Fruit fly (Drosophila melanogaster) whole organism, pupa: Measurements from ENCODE around the gene Gr22e.

Source experiments
- CG12605 ChIP-seq: fragments of 200-800 bp; sonication (Bioruptor generic); IDR thresholded peaks from 2 replicates; pipeline ENCODE4 v1.3.6; 2022; ENCODE audit warnings: missing biosample characterization, missing genetic modification characterization
- CG17806 ChIP-seq: fragments of 200-800 bp; sonication (Bioruptor generic); optimal IDR thresholded peaks from 2 replicates; lab custom pipeline; 2018; ENCODE audit warnings: missing biosample characterization, mild to moderate bottlenecking, missing genetic modification characterization, moderate library complexity
- CG32121 ChIP-seq: fragments of 200-800 bp; sonication (Bioruptor generic); IDR thresholded peaks from 2 replicates; pipeline ENCODE4 v1.3.6; 2022; ENCODE audit warnings: missing biosample characterization, missing genetic modification characterization
- CG8301 ChIP-seq: fragments of 200-800 bp; sonication (Bioruptor generic); optimal IDR thresholded peaks from 2 replicates; lab custom pipeline; 2018; ENCODE audit warnings: missing biosample characterization, mild to moderate bottlenecking, missing genetic modification characterization
- CG9948 ChIP-seq: fragments of 200-800 bp; sonication (Bioruptor generic); optimal IDR thresholded peaks from 2 replicates; lab custom pipeline; 2018; ENCODE audit warnings: missing biosample characterization, mild to moderate bottlenecking, missing genetic modification characterization, moderate library complexity
- D1 ChIP-seq: fragments of 200-800 bp; sonication (Bioruptor generic); optimal IDR thresholded peaks from 2 replicates; lab custom pipeline; 2018; ENCODE audit warnings: missing biosample characterization, mild to moderate bottlenecking, missing genetic modification characterization, moderate library complexity
- EcR ChIP-seq: fragments of 200-800 bp; sonication (Bioruptor generic); optimal IDR thresholded peaks from 3 replicates; lab custom pipeline; 2019; ENCODE audit warnings: missing biosample characterization, missing genetic modification characterization, mild to moderate bottlenecking, moderate library complexity, missing genetic modification reagents
- Ets98B ChIP-seq: fragments of 200-800 bp; sonication (Bioruptor generic); IDR thresholded peaks from 2 replicates; pipeline ENCODE4 v1.3.6; 2022; ENCODE audit warnings: missing biosample characterization, missing genetic modification characterization

DNA sequence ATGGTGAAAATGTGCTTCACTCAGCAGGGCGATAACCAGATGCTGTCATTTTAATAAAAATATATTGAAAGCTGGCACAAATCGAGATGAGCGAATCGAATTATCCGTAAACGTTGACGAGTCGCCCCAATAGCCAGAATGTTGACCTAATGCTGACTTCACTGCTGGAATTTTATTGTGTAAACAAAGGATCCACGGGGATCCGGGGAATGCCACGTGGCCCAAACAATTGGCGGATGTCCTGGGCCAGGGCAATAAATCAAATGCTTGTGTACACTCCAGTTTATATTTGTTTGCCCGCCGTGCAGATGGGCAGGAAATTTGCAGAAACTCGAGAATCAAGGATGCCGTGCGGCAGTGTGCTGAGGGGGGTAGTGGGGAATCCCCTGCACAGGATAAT is 4.1 kb downstream of the Gr22e start:
- no peak for TF ChIP-seq CG17806 (tag; lab: Kevin White, UChicago)
- TF ChIP-seq CG12605 = no peak
- TF ChIP-seq EcR (GFP tag; lab: Kevin White, UChicago) = no peak
- no peak for TF ChIP-seq CG32121 (GFP tag; lab: Robert Waterston, UW)
- no peak for TF ChIP-seq D1
- TF ChIP-seq Ets98B (GFP tag; lab: Robert Waterston, UW) = no peak
- TF ChIP-seq CG8301 (tag; lab: Kevin White, UChicago) = no peak
- no peak for TF ChIP-seq CG9948 (tag; lab: Kevin White, UChicago)
